Worm (Caenorhabditis elegans): ENCODE results near the gene F46H5.4.
A peak's percentile ranks its signal among the peaks of the same experiment; 100 is the strongest.

ce11 chrX:7281347-7281746 is 26.9 kb upstream of the F46H5.4 start:
- TF ChIP-seq tlf-1 (GFP tag; optimal IDR thresholded peaks at IDR 0.05): no peak
- TF ChIP-seq ets-4 (GFP tag; optimal IDR thresholded peaks at IDR 0.05): no peak
- no peak for TF ChIP-seq nhr-179 (tag; optimal IDR thresholded peaks at IDR 0.05)
- peak; percentile 52 for TF ChIP-seq zfh-2 (GFP tag; conservative IDR thresholded peaks at IDR 0.05)
- TF ChIP-seq chd-7 (tag; optimal IDR thresholded peaks at IDR 0.05): no peak
- no peak for TF ChIP-seq aptf-2 (GFP tag; conservative IDR thresholded peaks at IDR 0.05)
